Fruit fly (Drosophila melanogaster) whole organism, pupa: ENCODE measurements around the gene Alg10.
A peak's percentile ranks its signal among the peaks of the same experiment; 100 is the strongest.

Experiments
- CG10348 ChIP-seq: fragments of 200-800 bp; sonication (Bioruptor generic); IDR thresholded peaks from 2 replicates; pipeline ENCODE4 v1.3.6; 2022; ENCODE audit warnings: missing biosample characterization, missing genetic modification characterization
- CG12605 ChIP-seq: fragments of 200-800 bp; sonication (Bioruptor generic); IDR thresholded peaks from 2 replicates; pipeline ENCODE4 v1.3.6; 2022; ENCODE audit warnings: missing biosample characterization, missing genetic modification characterization
- CG13204 ChIP-seq: fragments of 200-800 bp; sonication (Bioruptor generic); optimal IDR thresholded peaks from 2 replicates; lab custom pipeline; 2018; ENCODE audit warnings: missing biosample characterization, mild to moderate bottlenecking, missing genetic modification characterization, moderate library complexity
- CG14655 ChIP-seq: fragments of 200-800 bp; sonication (Bioruptor generic); optimal IDR thresholded peaks from 3 replicates; lab custom pipeline; 2017; ENCODE audit warnings: mild to moderate bottlenecking, missing biosample characterization, missing genetic modification reagents, missing genetic modification characterization
- CG15710 ChIP-seq: fragments of 200-800 bp; sonication (Bioruptor generic); optimal IDR thresholded peaks from 2 replicates; lab custom pipeline; 2018; ENCODE audit warnings: missing biosample characterization, mild to moderate bottlenecking, missing genetic modification characterization, moderate library complexity
- CG17806 ChIP-seq: fragments of 200-800 bp; sonication (Bioruptor generic); optimal IDR thresholded peaks from 2 replicates; lab custom pipeline; 2018; ENCODE audit warnings: missing biosample characterization, mild to moderate bottlenecking, missing genetic modification characterization, moderate library complexity
- CG32121 ChIP-seq: fragments of 200-800 bp; sonication (Bioruptor generic); IDR thresholded peaks from 2 replicates; pipeline ENCODE4 v1.3.6; 2022; ENCODE audit warnings: missing biosample characterization, missing genetic modification characterization
- CG34367 ChIP-seq: fragments of 200-800 bp; sonication (Bioruptor generic); optimal IDR thresholded peaks from 2 replicates; lab custom pipeline; 2018; ENCODE audit warnings: missing biosample characterization, mild to moderate bottlenecking, missing genetic modification characterization
- CG4496 ChIP-seq: fragments of 200-800 bp; sonication (Bioruptor generic); IDR thresholded peaks from 3 replicates; pipeline ENCODE4 v1.3.6; 2022; ENCODE audit warnings: missing biosample characterization, missing genetic modification characterization
- CG8159 ChIP-seq: fragments of 200-800 bp; sonication (Bioruptor generic); optimal IDR thresholded peaks from 3 replicates; lab custom pipeline; 2018; ENCODE audit warnings: missing biosample characterization, mild to moderate bottlenecking, missing genetic modification characterization, moderate library complexity
- CG8301 ChIP-seq: fragments of 200-800 bp; sonication (Bioruptor generic); optimal IDR thresholded peaks from 2 replicates; lab custom pipeline; 2018; ENCODE audit warnings: missing biosample characterization, mild to moderate bottlenecking, missing genetic modification characterization
- CG9948 ChIP-seq: fragments of 200-800 bp; sonication (Bioruptor generic); optimal IDR thresholded peaks from 2 replicates; lab custom pipeline; 2018; ENCODE audit warnings: missing biosample characterization, mild to moderate bottlenecking, missing genetic modification characterization, moderate library complexity
- D1 ChIP-seq: fragments of 200-800 bp; sonication (Bioruptor generic); optimal IDR thresholded peaks from 2 replicates; lab custom pipeline; 2018; ENCODE audit warnings: missing biosample characterization, mild to moderate bottlenecking, missing genetic modification characterization, moderate library complexity
- EcR ChIP-seq: fragments of 200-800 bp; sonication (Bioruptor generic); optimal IDR thresholded peaks from 3 replicates; lab custom pipeline; 2019; ENCODE audit warnings: missing biosample characterization, missing genetic modification characterization, mild to moderate bottlenecking, moderate library complexity, missing genetic modification reagents
- Ets98B ChIP-seq: fragments of 200-800 bp; sonication (Bioruptor generic); IDR thresholded peaks from 2 replicates; pipeline ENCODE4 v1.3.6; 2022; ENCODE audit warnings: missing biosample characterization, missing genetic modification characterization
- Pif1A ChIP-seq: fragments of 200-800 bp; sonication (Bioruptor generic); optimal IDR thresholded peaks from 3 replicates; lab custom pipeline; 2016; ENCODE audit warnings: missing biosample characterization, missing genetic modification characterization
- Pif1B ChIP-seq: fragments of 200-800 bp; sonication (Bioruptor generic); optimal IDR thresholded peaks from 3 replicates; lab custom pipeline; 2016; ENCODE audit warnings: missing biosample characterization, missing genetic modification characterization
- Snoo ChIP-seq: fragments of 200-800 bp; sonication (Bioruptor generic); optimal IDR thresholded peaks from 3 replicates; lab custom pipeline; 2017; ENCODE audit warnings: missing biosample characterization, mild to moderate bottlenecking, missing genetic modification characterization, inconsistent platforms
- fd96Ca ChIP-seq: fragments of 200-800 bp; sonication (Bioruptor generic); IDR thresholded peaks from 3 replicates; pipeline ENCODE4 v1.3.6; 2022; ENCODE audit warnings: missing biosample characterization, missing genetic modification characterization
- gl ChIP-seq: fragments of 200-800 bp; sonication (Bioruptor generic); optimal IDR thresholded peaks from 2 replicates; lab custom pipeline; 2018; ENCODE audit warnings: missing biosample characterization, mild to moderate bottlenecking, missing genetic modification characterization
- rn ChIP-seq: fragments of 200-800 bp; sonication (Bioruptor generic); IDR thresholded peaks from 2 replicates; pipeline ENCODE4 v1.3.6; 2022; ENCODE audit warnings: missing biosample characterization, missing genetic modification characterization

Gene Alg10

DNA sequence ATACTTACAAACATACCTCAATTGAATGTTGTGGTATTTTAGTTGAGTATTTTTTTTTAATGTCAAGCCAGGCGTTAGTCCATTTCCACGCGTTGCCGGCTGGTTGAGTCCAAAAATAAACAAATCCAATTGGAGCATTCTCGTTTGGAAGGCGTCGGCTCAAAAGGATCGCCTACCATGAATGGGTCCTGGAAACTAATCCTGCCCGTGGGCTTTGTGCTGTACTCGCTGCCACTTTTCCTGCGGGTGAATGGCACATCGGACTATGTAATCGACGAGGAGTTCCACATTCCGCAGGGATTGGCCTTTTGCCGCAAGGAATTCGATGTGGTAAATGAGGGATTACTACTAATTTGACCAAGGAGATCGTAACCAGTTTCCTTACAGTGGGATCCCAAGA lies at the start of gene Alg10:
Gene Alg10, plus strand, starts transcription at position 73 of the 400 bp plus-strand sequence.
- no peak for TF ChIP-seq CG32121 (GFP tag; lab: Robert Waterston, UW)
- TF ChIP-seq rn (GFP tag; lab: Robert Waterston, UW) = no peak
- no peak for TF ChIP-seq fd96Ca (GFP tag; lab: Robert Waterston, UW)
- no peak for TF ChIP-seq CG9948 (tag; lab: Kevin White, UChicago)
- TF ChIP-seq CG34367 = no peak
- TF ChIP-seq EcR (GFP tag; lab: Kevin White, UChicago) = no peak
- no peak for TF ChIP-seq CG12605 (GFP tag; lab: Robert Waterston, UW)
- no peak for TF ChIP-seq D1 (tag; lab: Kevin White, UChicago)

DNA sequence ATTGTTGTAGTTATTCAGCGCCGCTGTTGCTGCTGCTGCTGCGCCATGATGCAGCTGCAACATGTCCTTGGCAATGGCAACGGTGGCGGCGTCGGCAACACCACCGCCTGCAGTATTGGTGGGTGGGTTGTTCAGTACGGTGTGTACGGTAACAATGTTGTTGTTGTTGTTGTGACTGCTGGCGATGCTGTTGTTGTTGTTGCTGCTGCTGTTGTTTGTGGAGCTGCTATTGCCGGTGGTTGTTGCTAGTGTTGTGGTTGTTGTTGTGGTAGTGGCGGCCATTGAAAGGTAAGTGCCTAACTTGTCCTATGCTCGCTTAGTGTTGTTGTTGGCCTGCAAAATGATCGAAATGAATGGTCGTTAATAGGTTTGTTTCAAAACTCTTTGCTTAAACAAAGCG lies 47.0 kb upstream of the Alg10 start:
- TF ChIP-seq Pif1B (no peak), CG8301 (no peak), D1 (tag; lab: Kevin White, UChicago) (no peak), CG10348 (GFP tag; lab: Robert Waterston, UW) (no peak), CG14655 (no peak), Pif1A (GFP tag; lab: Kevin White, UChicago) (no peak), CG8159 (tag; lab: Kevin White, UChicago) (no peak), CG13204 (no peak), rn (GFP tag; lab: Robert Waterston, UW) (no peak), CG34367 (no peak), Ets98B (GFP tag; lab: Robert Waterston, UW) (no peak), EcR (GFP tag; lab: Kevin White, UChicago) (no peak)
- TF ChIP-seq, all 21 proteins: peak for 0

DNA sequence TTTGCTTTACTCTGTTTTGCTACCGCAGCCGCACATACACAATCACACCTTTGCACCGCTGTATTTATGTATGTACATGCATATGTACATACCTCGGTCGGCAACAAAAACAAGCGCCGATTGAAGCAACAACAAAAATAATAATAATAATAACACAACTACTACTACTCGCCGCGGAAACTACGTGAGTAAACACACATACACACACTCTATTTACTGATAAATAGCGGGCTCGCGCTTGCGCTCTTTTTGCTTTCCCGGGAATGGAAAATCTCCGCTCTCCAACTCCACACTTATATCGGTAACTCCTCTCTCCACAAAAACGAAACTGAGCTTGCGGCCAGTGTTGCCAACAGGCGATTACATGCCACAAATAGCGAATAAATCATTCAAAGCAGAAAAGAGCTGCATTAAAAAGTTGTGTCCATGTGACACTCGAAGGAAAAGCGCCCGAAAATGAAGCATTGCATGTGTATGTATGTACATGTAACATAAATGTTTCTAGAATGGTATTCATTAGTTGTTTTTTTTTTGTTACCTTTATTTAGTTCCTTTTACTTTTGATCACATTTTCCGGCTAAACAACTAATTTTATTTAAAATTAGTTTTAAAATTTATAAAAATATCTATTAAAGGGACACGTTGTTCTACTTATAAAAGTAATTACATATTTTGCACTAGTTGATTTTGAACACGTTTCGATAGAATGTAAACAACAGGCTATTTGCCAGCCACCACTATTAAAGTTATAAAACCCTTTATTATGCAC lies 46.0 kb upstream of the Alg10 start:
- TF ChIP-seq CG10348 (GFP tag; lab: Robert Waterston, UW) = no peak
- TF ChIP-seq Pif1A (GFP tag; lab: Kevin White, UChicago) = peak; percentile 42
- no peak for TF ChIP-seq rn (GFP tag; lab: Robert Waterston, UW)
- peak; percentile 55 for TF ChIP-seq gl (tag; lab: Kevin White, UChicago)
- TF ChIP-seq fd96Ca (GFP tag; lab: Robert Waterston, UW) = peak; percentile 69; the same call in 2 of the 3 replicates
- TF ChIP-seq CG14655 = peak; percentile 2
- TF ChIP-seq EcR (GFP tag; lab: Kevin White, UChicago) = peak; percentile 29
- peak; percentile 64 for TF ChIP-seq CG13204
- TF ChIP-seq Snoo (tag; lab: Kevin White, UChicago) = no peak
- no peak for TF ChIP-seq CG17806 (tag; lab: Kevin White, UChicago)
- TF ChIP-seq CG9948 (tag; lab: Kevin White, UChicago) = no peak
- peak; percentile 72 for TF ChIP-seq CG12605 (GFP tag; lab: Robert Waterston, UW)
- TF ChIP-seq CG8159 (tag; lab: Kevin White, UChicago) = no peak
- no peak for TF ChIP-seq Pif1B
- TF ChIP-seq CG15710 (tag; lab: Kevin White, UChicago) = no peak
- no peak for TF ChIP-seq D1 (tag; lab: Kevin White, UChicago)
- TF ChIP-seq Ets98B (GFP tag; lab: Robert Waterston, UW) = peak; percentile 65
- TF ChIP-seq CG32121 (GFP tag; lab: Robert Waterston, UW) = peak; percentile 67
- TF ChIP-seq CG4496 (GFP tag; lab: Robert Waterston, UW) = peak; percentile 59; the same call in 2 of the 3 replicates
- no peak for TF ChIP-seq CG8301
- TF ChIP-seq CG34367 = no peak
- TF ChIP-seq, all 21 proteins: peak for 10

DNA sequence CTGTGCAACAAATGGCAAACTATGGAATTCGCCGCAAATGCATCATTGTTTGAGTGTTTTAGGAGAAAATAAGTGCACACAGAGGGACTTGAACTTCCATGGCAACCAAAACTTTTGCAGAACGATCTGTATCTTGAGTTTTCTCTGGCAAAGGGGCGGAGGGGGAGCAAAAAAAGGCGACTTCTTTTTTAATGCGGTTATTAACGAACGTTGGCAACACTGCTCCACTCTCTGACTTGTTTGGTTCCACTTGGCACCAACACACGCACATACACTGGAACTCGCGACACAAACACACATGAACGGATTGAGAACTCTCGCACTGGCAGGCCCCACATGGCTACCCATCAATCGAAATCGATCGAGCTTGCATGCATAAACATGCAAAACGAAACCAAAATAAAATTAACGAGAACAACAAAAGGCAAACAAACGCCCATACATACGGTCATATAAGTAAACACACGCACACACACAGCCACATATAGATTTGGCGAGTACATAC lies 45.3 kb upstream of the Alg10 start:
- TF ChIP-seq CG4496 (GFP tag; lab: Robert Waterston, UW) (peak; percentile 60; the same call in 2 of the 3 replicates), fd96Ca (GFP tag; lab: Robert Waterston, UW) (peak; percentile 50; the same call in 2 of the 3 replicates), Ets98B (GFP tag; lab: Robert Waterston, UW) (peak; percentile 29; the same call in 1 of the 2 replicates), Pif1A (GFP tag; lab: Kevin White, UChicago) (no peak), Pif1B (no peak), D1 (tag; lab: Kevin White, UChicago) (no peak), CG14655 (no peak), rn (GFP tag; lab: Robert Waterston, UW) (peak; percentile 46)

DNA sequence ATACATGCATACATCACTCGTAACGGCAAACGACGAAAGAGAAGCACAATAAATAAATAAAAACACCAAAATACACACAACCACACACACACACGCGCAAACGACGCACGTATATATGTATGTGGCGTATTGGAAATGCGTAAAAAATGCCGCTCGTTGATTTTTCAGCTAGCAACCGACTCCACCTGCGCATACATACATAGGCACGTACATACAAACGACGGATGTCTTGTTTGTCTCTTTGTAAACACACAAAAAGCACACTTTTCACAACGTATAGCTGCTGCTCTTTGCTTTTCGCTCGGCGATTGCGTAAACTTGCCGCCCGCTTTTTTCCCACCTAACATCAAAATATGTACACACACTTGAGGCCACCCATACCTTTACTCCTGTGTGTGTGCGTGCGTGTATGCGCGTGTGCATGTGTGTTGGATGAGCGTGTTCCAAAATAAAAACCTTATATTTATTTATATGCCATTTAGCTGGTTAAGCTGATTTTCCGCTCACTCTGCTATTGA lies 44.8 kb upstream of the Alg10 start:
- no peak for TF ChIP-seq Pif1B
- TF ChIP-seq, all 21 proteins: peak for 0

DNA sequence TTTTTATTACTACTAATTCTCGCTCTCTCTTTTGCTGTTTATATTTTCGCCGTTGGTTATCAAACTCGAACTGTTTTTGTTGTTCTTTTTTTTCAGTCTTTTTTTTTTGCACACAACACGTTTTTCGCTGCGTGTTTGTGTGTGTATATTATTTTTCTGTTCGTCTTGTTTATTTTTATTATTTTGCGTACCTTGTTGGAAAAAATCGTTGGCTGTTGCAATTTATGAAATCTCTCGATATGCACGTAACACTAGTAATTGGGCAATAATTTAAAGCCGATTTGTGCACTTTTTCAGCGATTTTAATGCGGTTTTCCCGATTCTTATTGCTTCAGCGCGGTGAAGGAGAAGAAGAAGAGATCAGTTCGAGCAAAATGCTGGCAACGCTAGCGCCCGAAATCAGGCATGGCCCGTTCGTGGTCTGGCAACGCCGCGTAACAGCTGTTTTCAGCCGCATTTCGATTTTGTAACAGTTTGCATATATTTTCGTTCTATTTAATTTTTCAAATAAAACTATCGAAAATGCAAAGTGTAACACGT lies 44.3 kb upstream of the Alg10 start, which contains the start of the genes FoxK and mRpL2:
Gene FoxK, minus strand, starts transcription at position 365 of the 540 bp plus-strand sequence.
Gene mRpL2, plus strand, starts transcription at position 429 of the 540 bp plus-strand sequence.
- peak; percentile 66 for TF ChIP-seq CG9948 (tag; lab: Kevin White, UChicago)
- TF ChIP-seq Pif1B = peak; percentile 92
- TF ChIP-seq EcR (GFP tag; lab: Kevin White, UChicago) = peak; percentile 17
- peak; percentile 74 for TF ChIP-seq CG17806 (tag; lab: Kevin White, UChicago)
- TF ChIP-seq gl (tag; lab: Kevin White, UChicago) = peak; percentile 95
- TF ChIP-seq CG8159 (tag; lab: Kevin White, UChicago) = peak; percentile 84
- TF ChIP-seq Ets98B (GFP tag; lab: Robert Waterston, UW) = peak; percentile 76
- peak; percentile 87 for TF ChIP-seq CG34367
- TF ChIP-seq CG4496 (GFP tag; lab: Robert Waterston, UW) = peak; percentile 80
- TF ChIP-seq rn (GFP tag; lab: Robert Waterston, UW) = peak; percentile 39; the same call in 1 of the 2 replicates
- peak; percentile 63; the same call in 1 of the 2 replicates for TF ChIP-seq CG32121 (GFP tag; lab: Robert Waterston, UW)
- TF ChIP-seq CG15710 (tag; lab: Kevin White, UChicago) = peak; percentile 84
- TF ChIP-seq CG13204 = peak; percentile 89
- TF ChIP-seq CG14655 = peak; percentile 89
- TF ChIP-seq Snoo (tag; lab: Kevin White, UChicago) = peak; percentile 68
- peak; percentile 91 for TF ChIP-seq Pif1A (GFP tag; lab: Kevin White, UChicago)
- TF ChIP-seq CG10348 (GFP tag; lab: Robert Waterston, UW) = no peak
- TF ChIP-seq D1 (tag; lab: Kevin White, UChicago) = peak; percentile 43
- TF ChIP-seq fd96Ca (GFP tag; lab: Robert Waterston, UW) = peak; percentile 69; the same call in 1 of the 3 replicates
- TF ChIP-seq CG12605 (GFP tag; lab: Robert Waterston, UW) = peak; percentile 90
- TF ChIP-seq CG8301 = peak; percentile 82
- TF ChIP-seq, all 21 proteins: peak for 20
